Worm (Caenorhabditis elegans) whole organism, L1 larva: ENCODE data around the gene R11G1.2.

Source experiments
- C04F5.9 ChIP-seq: sonication (generic microtip); optimal IDR thresholded peaks from 2 replicates; lab custom pipeline; 2016; ENCODE audit warnings: missing genetic modification characterization, missing compliant biosample characterization
- C16A3.4 ChIP-seq: fragments of 150-350 bp; optimal IDR thresholded peaks from 2 replicates; lab custom pipeline; 2014; ENCODE audit warnings: missing biosample characterization, missing genetic modification characterization
- F16B12.6 ChIP-seq: fragments of 150-350 bp; optimal IDR thresholded peaks from 2 replicates; lab custom pipeline; 2014; ENCODE audit warnings: missing biosample characterization, missing genetic modification characterization
- alr-1 ChIP-seq: fragments of 200-800 bp; sonication (Bioruptor generic); optimal IDR thresholded peaks from 2 replicates; lab custom pipeline; 2018; ENCODE audit warnings: borderline replicate concordance, mild to moderate bottlenecking, missing genetic modification characterization, missing compliant biosample characterization
- aly-2 ChIP-seq: fragments of 150-350 bp; optimal IDR thresholded peaks from 2 replicates; lab custom pipeline; 2014; ENCODE audit warnings: missing biosample characterization, missing genetic modification characterization
- ama-1 ChIP-seq: fragments of 150-350 bp; optimal IDR thresholded peaks from 2 replicates; lab custom pipeline; 2014
- ceh-8 ChIP-seq: fragments of 200-800 bp; sonication (Bioruptor generic); optimal IDR thresholded peaks from 2 replicates; lab custom pipeline; 2018; ENCODE audit warnings: mild to moderate bottlenecking, missing genetic modification characterization, moderate library complexity, missing compliant biosample characterization
- ceh-82 ChIP-seq, 3 experiments: fragments of 150-350 bp in 1 of 3; sonication (generic microtip) in 2 of 3; optimal IDR thresholded peaks; 2 replicates each; lab custom pipeline; 2014 to 2017; ENCODE audit warnings: missing biosample characterization in 3 of 3, missing genetic modification characterization in 3 of 3
- ces-1 ChIP-seq: fragments of 150-350 bp; optimal IDR thresholded peaks from 2 replicates; lab custom pipeline; 2014; ENCODE audit warnings: missing biosample characterization, missing genetic modification reagents, missing genetic modification characterization
- dpl-1 ChIP-seq, 3 experiments: fragments of 150-350 bp in 2 of 3; sonication (generic microtip) in 1 of 3; optimal IDR thresholded peaks; 2 replicates each; lab custom pipeline; 2014 to 2017; ENCODE audit warnings: missing biosample characterization in 3 of 3, missing genetic modification characterization in 3 of 3, missing genetic modification reagents in 3 of 3
- egl-13 ChIP-seq: sonication (generic microtip); optimal IDR thresholded peaks from 2 replicates; lab custom pipeline; 2016; ENCODE audit warnings: missing genotype, missing genetic modification reagents, missing genetic modification characterization, missing compliant biosample characterization
- elt-3 ChIP-seq, 6 experiments: fragments of 150-350 bp in 1 of 6; sonication (generic microtip); optimal IDR thresholded peaks; 2 replicates each; lab custom pipeline; 2017 to 2018; ENCODE audit warnings: missing biosample characterization in 6 of 6, missing genetic modification characterization in 6 of 6, inconsistent platforms in 1 of 6
- fkh-10 ChIP-seq: sonication (generic microtip); optimal IDR thresholded peaks from 2 replicates; lab custom pipeline; 2017; ENCODE audit warnings: missing biosample characterization, missing genetic modification reagents, missing genetic modification characterization
- fkh-4 ChIP-seq: sonication (generic microtip); optimal IDR thresholded peaks from 2 replicates; lab custom pipeline; 2016; ENCODE audit warnings: missing compliant biosample characterization, missing genetic modification characterization, borderline replicate concordance
- fos-1 ChIP-seq: fragments of 150-350 bp; optimal IDR thresholded peaks from 2 replicates; lab custom pipeline; 2014; ENCODE audit warnings: missing biosample characterization, missing genetic modification characterization
- grh-1 ChIP-seq: fragments of 200-800 bp; sonication (Bioruptor generic); IDR thresholded peaks from 2 replicates; pipeline ENCODE4 v1.3.6; 2022; ENCODE audit warnings: missing genetic modification reagents, missing genetic modification characterization, missing compliant biosample characterization
- hlh-17 ChIP-seq: fragments of 200-800 bp; sonication (Bioruptor generic); optimal IDR thresholded peaks from 2 replicates; lab custom pipeline; 2018; ENCODE audit warnings: missing genetic modification characterization, mild to moderate bottlenecking, missing compliant biosample characterization, moderate library complexity, borderline replicate concordance
- hlh-4 ChIP-seq: sonication (generic microtip); optimal IDR thresholded peaks from 2 replicates; lab custom pipeline; 2016; ENCODE audit warnings: mild to moderate bottlenecking, missing genetic modification characterization, missing compliant biosample characterization
- hpl-2 ChIP-seq: fragments of 150-350 bp; optimal IDR thresholded peaks from 2 replicates; lab custom pipeline; 2014; ENCODE audit warnings: missing biosample characterization, missing genetic modification reagents, missing genetic modification characterization
- isw-1 ChIP-seq: fragments of 200-800 bp; sonication (Bioruptor generic); IDR thresholded peaks from 2 replicates; pipeline ENCODE4 v1.3.6; 2022; ENCODE audit warnings: missing genetic modification characterization, missing compliant biosample characterization
- jun-1 ChIP-seq: fragments of 150-350 bp; optimal IDR thresholded peaks from 2 replicates; lab custom pipeline; 2014; ENCODE audit warnings: missing biosample characterization, missing genetic modification reagents, missing genetic modification characterization
- lin-14 ChIP-seq: fragments of 200-800 bp; sonication (Bioruptor generic); optimal IDR thresholded peaks from 2 replicates; lab custom pipeline; 2018; ENCODE audit warnings: mild to moderate bottlenecking, missing genetic modification characterization, moderate library complexity, missing compliant biosample characterization
- lin-15B ChIP-seq: fragments of 150-350 bp; sonication (generic microtip); optimal IDR thresholded peaks from 3 replicates; lab custom pipeline; 2014; ENCODE audit warnings: missing biosample characterization, missing genetic modification characterization
- lin-35 ChIP-seq, 2 experiments: fragments of 150-350 bp; optimal IDR thresholded peaks; 2 replicates each; lab custom pipeline; 2014; ENCODE audit warnings: missing biosample characterization in 2 of 2, missing genetic modification characterization in 2 of 2, missing genetic modification reagents in 2 of 2
- lir-3 ChIP-seq: sonication (generic microtip); optimal IDR thresholded peaks from 2 replicates; lab custom pipeline; 2016; ENCODE audit warnings: mild to moderate bottlenecking, missing genetic modification characterization, moderate library complexity, missing compliant biosample characterization; ENCODE audit not compliant: poor library complexity
- lsy-2 ChIP-seq, 2 experiments: fragments of 150-350 bp; optimal IDR thresholded peaks; 2 replicates each; lab custom pipeline; 2014; ENCODE audit warnings: missing biosample characterization in 2 of 2, missing genetic modification characterization in 2 of 2
- mdl-1 ChIP-seq, 2 experiments: fragments of 150-350 bp; optimal IDR thresholded peaks; 2 replicates each; lab custom pipeline; 2014 to 2017; ENCODE audit warnings: missing biosample characterization in 2 of 2, missing genetic modification characterization in 2 of 2, inconsistent platforms in 1 of 2
- mef-2 ChIP-seq: fragments of 150-350 bp; optimal IDR thresholded peaks from 2 replicates; lab custom pipeline; 2014; ENCODE audit warnings: missing biosample characterization, missing genetic modification characterization
- nhr-19 ChIP-seq: fragments of 200-800 bp; sonication (Bioruptor generic); conservative IDR thresholded peaks from 2 replicates; pipeline ENCODE4 v1.3.6; 2022; ENCODE audit warnings: missing genetic modification characterization, missing compliant biosample characterization
- nhr-20 ChIP-seq: sonication (generic microtip); optimal IDR thresholded peaks from 2 replicates; lab custom pipeline; 2016; ENCODE audit warnings: mild to moderate bottlenecking, missing genetic modification characterization, missing compliant biosample characterization
- nhr-47 ChIP-seq: sonication (generic microtip); optimal IDR thresholded peaks from 2 replicates; lab custom pipeline; 2016; ENCODE audit warnings: mild to moderate bottlenecking, missing genetic modification characterization, moderate library complexity, missing compliant biosample characterization
- nhr-71 ChIP-seq: sonication (generic microtip); optimal IDR thresholded peaks from 2 replicates; lab custom pipeline; 2016; ENCODE audit warnings: mild to moderate bottlenecking, missing genetic modification characterization, moderate library complexity, missing compliant biosample characterization
- pag-3 ChIP-seq: sonication (generic microtip); optimal IDR thresholded peaks from 2 replicates; lab custom pipeline; 2017; ENCODE audit warnings: missing genetic modification characterization, mild to moderate bottlenecking, missing compliant biosample characterization, antibody characterized with exemption, borderline replicate concordance; ENCODE audit not compliant: insufficient read depth
- pax-3 ChIP-seq: fragments of 200-800 bp; sonication (Bioruptor generic); optimal IDR thresholded peaks from 2 replicates; lab custom pipeline; 2018; ENCODE audit warnings: mild to moderate bottlenecking, missing genetic modification characterization, moderate library complexity, missing compliant biosample characterization
- pqm-1 ChIP-seq: sonication (generic microtip); optimal IDR thresholded peaks from 3 replicates; lab custom pipeline; 2017; ENCODE audit warnings: missing biosample characterization, missing genetic modification characterization
- rnt-1 ChIP-seq: sonication (generic microtip); optimal IDR thresholded peaks from 2 replicates; lab custom pipeline; 2016; ENCODE audit warnings: mild to moderate bottlenecking, missing genetic modification characterization, moderate library complexity, missing compliant biosample characterization
- skn-1 ChIP-seq: fragments of 150-350 bp; optimal IDR thresholded peaks from 2 replicates; lab custom pipeline; 2014; ENCODE audit warnings: missing biosample characterization, missing genetic modification characterization
- snu-23 ChIP-seq: sonication (generic microtip); optimal IDR thresholded peaks from 2 replicates; lab custom pipeline; 2016; ENCODE audit warnings: missing genetic modification characterization, missing compliant biosample characterization
- sox-4 ChIP-seq: sonication (generic microtip); optimal IDR thresholded peaks from 2 replicates; lab custom pipeline; 2016; ENCODE audit warnings: missing genetic modification characterization, missing compliant biosample characterization
- sptf-1 ChIP-seq: fragments of 150-350 bp; optimal IDR thresholded peaks from 2 replicates; lab custom pipeline; 2014; ENCODE audit warnings: missing biosample characterization, missing genetic modification characterization
- sup-37 ChIP-seq: fragments of 200-800 bp; sonication (Bioruptor generic); optimal IDR thresholded peaks from 2 replicates; lab custom pipeline; 2018; ENCODE audit warnings: mild to moderate bottlenecking, missing genetic modification characterization, missing compliant biosample characterization
- swsn-7 ChIP-seq: sonication (generic microtip); optimal IDR thresholded peaks from 2 replicates; lab custom pipeline; 2016; ENCODE audit warnings: missing genetic modification characterization, missing compliant biosample characterization
- tbx-2 ChIP-seq: sonication (generic microtip); optimal IDR thresholded peaks from 2 replicates; lab custom pipeline; 2016; ENCODE audit warnings: missing genetic modification characterization, missing compliant biosample characterization
- tlp-1 ChIP-seq: fragments of 150-350 bp; optimal IDR thresholded peaks from 2 replicates; lab custom pipeline; 2014; ENCODE audit warnings: missing biosample characterization, missing genetic modification characterization
- unc-130 ChIP-seq: fragments of 150-350 bp; optimal IDR thresholded peaks from 2 replicates; lab custom pipeline; 2017; ENCODE audit warnings: missing biosample characterization, missing genetic modification characterization, inconsistent platforms
- unc-62 ChIP-seq: fragments of 150-350 bp; optimal IDR thresholded peaks from 2 replicates; lab custom pipeline; 2014; ENCODE audit warnings: missing biosample characterization, missing genetic modification reagents, missing genetic modification characterization
- unc-98 ChIP-seq: fragments of 200-800 bp; sonication (Bioruptor generic); IDR thresholded peaks from 2 replicates; pipeline ENCODE4 v1.3.6; 2022; ENCODE audit warnings: missing genetic modification characterization, missing compliant biosample characterization
- zag-1 ChIP-seq: fragments of 150-350 bp; optimal IDR thresholded peaks from 2 replicates; lab custom pipeline; 2014; ENCODE audit warnings: missing biosample characterization, missing genetic modification characterization
- ztf-4 ChIP-seq: fragments of 150-350 bp; optimal IDR thresholded peaks from 2 replicates; lab custom pipeline; 2014; ENCODE audit warnings: missing biosample characterization, missing genetic modification characterization

Gene R11G1.2

ce11 chrX:3697623-3698022 lies 47.2 kb downstream of the R11G1.2 start (continued):
- TF ChIP-seq unc-130 (no peak), F16B12.6 (tag; lab: Kevin White, UChicago) (no peak), fos-1 (tag; lab: Kevin White, UChicago) (peak; percentile 11), aly-2 (tag; lab: Kevin White, UChicago) (peak; percentile 26), sox-4 (tag; lab: Kevin White, UChicago) (peak; percentile 39), ceh-8 (peak; percentile 72), skn-1 (tag; lab: Kevin White, UChicago) (peak; percentile 50), hpl-2 (GFP tag; lab: Kevin White, UChicago) (no peak), mef-2 (tag; lab: Kevin White, UChicago) (no peak), tlp-1 (tag; lab: Kevin White, UChicago) (no peak), ceh-82 (tag; optimal IDR thresholded peaks at IDR 0.05; lab: Kevin White, UChicago) (peak; percentile 44 to 66 (median 48)), nhr-20 (tag; lab: Kevin White, UChicago) (peak; percentile 73), lin-15B (tag; lab: Kevin White, UChicago) (no peak), isw-1 (GFP tag; lab: Robert Waterston, UW) (no peak), lir-3 (tag; lab: Kevin White, UChicago) (no peak), sup-37 (GFP tag; lab: Kevin White, UChicago) (no peak), C04F5.9 (no peak), ces-1 (GFP tag; lab: Kevin White, UChicago) (no peak), lsy-2 (tag; optimal IDR thresholded peaks at IDR 0.05; lab: Kevin White, UChicago) (peak; percentile 55 to 60), hlh-4 (tag; lab: Kevin White, UChicago) (no peak), jun-1 (tag; lab: Kevin White, UChicago) (peak; percentile 6), sptf-1 (no peak), lin-35 (GFP tag; optimal IDR thresholded peaks at IDR 0.05; lab: Kevin White, UChicago) (peak in 1 of 2 experiments; percentile 74), grh-1 (GFP tag; lab: Robert Waterston, UW) (no peak), elt-3 (tag; optimal IDR thresholded peaks at IDR 0.05; lab: Kevin White, UChicago) (peak in 2 of 6 experiments; percentile 19 to 36), alr-1 (tag; lab: Kevin White, UChicago) (no peak), pqm-1 (tag; lab: Kevin White, UChicago) (no peak), mdl-1 (tag; optimal IDR thresholded peaks at IDR 0.05; lab: Kevin White, UChicago) (peak in 1 of 2 experiments; percentile 47), tbx-2 (tag; lab: Kevin White, UChicago) (peak; percentile 65), unc-98 (no peak), nhr-47 (peak; percentile 83), unc-62 (GFP tag; lab: Kevin White, UChicago) (no peak), swsn-7 (tag; lab: Kevin White, UChicago) (peak; percentile 75), ama-1 (no peak), nhr-71 (tag; lab: Kevin White, UChicago) (peak; percentile 79), C16A3.4 (peak; percentile 57), pax-3 (peak; percentile 35), nhr-19 (GFP tag; lab: Robert Waterston, UW) (peak; percentile 79), zag-1 (tag; lab: Kevin White, UChicago) (no peak), fkh-4 (tag; lab: Kevin White, UChicago) (no peak), snu-23 (peak; percentile 82), fkh-10 (peak; percentile 51), dpl-1 (GFP tag; optimal IDR thresholded peaks at IDR 0.05; lab: Kevin White, UChicago) (peak in 1 of 3 experiments; percentile 23), egl-13 (tag; lab: Kevin White, UChicago) (peak; percentile 69), lin-14 (GFP tag; lab: Kevin White, UChicago) (peak; percentile 72), pag-3 (tag; lab: Kevin White, UChicago) (no peak), rnt-1 (peak; percentile 69), ztf-4 (tag; lab: Kevin White, UChicago) (no peak), hlh-17 (GFP tag; lab: Kevin White, UChicago) (no peak)
